Worm (Caenorhabditis elegans) whole organism, mixed stage, embryonic: Measurements from ENCODE around the gene hif-1.

Source experiments
- ceh-43 ChIP-seq: fragments of 200-800 bp; sonication (Bioruptor generic); optimal IDR thresholded peaks from 2 replicates; lab custom pipeline; 2018; ENCODE audit warnings: mild to moderate bottlenecking, missing genetic modification characterization, moderate library complexity, missing compliant biosample characterization
- elt-3 ChIP-seq: fragments of 150-350 bp; optimal IDR thresholded peaks from 2 replicates; lab custom pipeline; 2014; ENCODE audit warnings: missing biosample characterization, missing genetic modification characterization
- nhr-237 ChIP-seq: fragments of 150-350 bp; optimal IDR thresholded peaks from 2 replicates; lab custom pipeline; 2014; ENCODE audit warnings: missing biosample characterization, missing genetic modification characterization
- nhr-76 ChIP-seq: sonication (generic microtip); optimal IDR thresholded peaks from 2 replicates; lab custom pipeline; 2017; ENCODE audit warnings: missing biosample characterization, missing genetic modification characterization
- sem-2 ChIP-seq: fragments of 200-800 bp; sonication (Bioruptor generic); optimal IDR thresholded peaks from 2 replicates; lab custom pipeline; 2018; ENCODE audit warnings: mild to moderate bottlenecking, missing genetic modification characterization, missing compliant biosample characterization
- snpc-4 ChIP-seq: fragments of 150-350 bp; optimal IDR thresholded peaks from 2 replicates; lab custom pipeline; 2014; ENCODE audit warnings: missing biosample characterization, missing genetic modification characterization
- sptf-1 ChIP-seq: sonication (generic microtip); optimal IDR thresholded peaks from 2 replicates; lab custom pipeline; 2017; ENCODE audit warnings: mild to moderate bottlenecking, missing genetic modification characterization, moderate library complexity, missing compliant biosample characterization
- tbx-8 ChIP-seq: fragments of 200-800 bp; sonication (Bioruptor generic); optimal IDR thresholded peaks from 2 replicates; lab custom pipeline; 2018; ENCODE audit warnings: mild to moderate bottlenecking, missing genetic modification characterization, moderate library complexity, missing compliant biosample characterization
- unc-39 ChIP-seq: fragments of 150-350 bp; optimal IDR thresholded peaks from 2 replicates; lab custom pipeline; 2014; ENCODE audit warnings: missing biosample characterization, missing genetic modification characterization
- unc-62 ChIP-seq: fragments of 150-350 bp; optimal IDR thresholded peaks from 2 replicates; lab custom pipeline; 2014; ENCODE audit warnings: missing biosample characterization, missing genetic modification reagents, missing genetic modification characterization
- ztf-11 ChIP-seq: fragments of 150-350 bp; optimal IDR thresholded peaks from 2 replicates; lab custom pipeline; 2014; ENCODE audit warnings: missing biosample characterization, missing genetic modification characterization

ce11 chrV:20770061-20770460 lies 10.1 kb upstream of the hif-1 start, which contains the start of gene elp-1:
- TF ChIP-seq ceh-43 (GFP tag; lab: Kevin White, UChicago): no peak
- TF ChIP-seq elt-3: no peak
- no peak for TF ChIP-seq snpc-4 (tag; lab: Kevin White, UChicago)
- TF ChIP-seq nhr-237 (tag; lab: Kevin White, UChicago): no peak
- no peak for TF ChIP-seq unc-39
- TF ChIP-seq unc-62: no peak
- TF ChIP-seq sptf-1 (tag; lab: Kevin White, UChicago): no peak
- no peak for TF ChIP-seq ztf-11
- no peak for TF ChIP-seq tbx-8
- TF ChIP-seq nhr-76: no peak
- TF ChIP-seq sem-2: no peak
